Worm (Caenorhabditis elegans) whole organism, L4 larva: Measurements from ENCODE around the gene W07G1.1.

Experiments used
- D1046.2 ChIP-seq: fragments of 200-800 bp; sonication (Bioruptor generic); IDR thresholded peaks from 2 replicates; pipeline ENCODE4 v1.3.6; 2022; ENCODE audit warnings: missing genetic modification characterization, missing compliant biosample characterization
- F44E2.7 ChIP-seq: fragments of 200-800 bp; sonication (Bioruptor generic); IDR thresholded peaks from 2 replicates; pipeline ENCODE4 v2.1.2; 2022; ENCODE audit warnings: missing genetic modification characterization, missing compliant biosample characterization
- F49E8.2 ChIP-seq: sonication (generic microtip); optimal IDR thresholded peaks from 2 replicates; lab custom pipeline; 2016; ENCODE audit warnings: missing compliant biosample characterization, mild to moderate bottlenecking, missing genetic modification characterization, borderline replicate concordance
- T26A8.4 ChIP-seq: fragments of 200-800 bp; sonication (Bioruptor generic); IDR thresholded peaks from 2 replicates; pipeline ENCODE4 v1.3.6; 2022; ENCODE audit warnings: missing genetic modification characterization, missing compliant biosample characterization
- ZK337.2 ChIP-seq: fragments of 200-800 bp; sonication (Bioruptor generic); IDR thresholded peaks from 2 replicates; pipeline ENCODE4 v1.3.6; 2022; ENCODE audit warnings: missing genetic modification reagents, missing genetic modification characterization, missing compliant biosample characterization
- aha-1 ChIP-seq: fragments of 150-350 bp; peaks from one replicate; lab custom pipeline; 2014; ENCODE audit warnings: missing biosample characterization, missing genetic modification characterization
- ama-1 ChIP-seq: fragments of 150-350 bp; optimal IDR thresholded peaks from 2 replicates; lab custom pipeline; 2014; ENCODE audit warnings: inconsistent platforms, mixed read lengths
- arid-1 ChIP-seq: fragments of 200-800 bp; sonication (Bioruptor generic); conservative IDR thresholded peaks from 2 replicates; pipeline ENCODE4 v1.3.6; 2022; ENCODE audit warnings: missing genetic modification reagents, missing genetic modification characterization, missing compliant biosample characterization
- ceh-20 ChIP-seq: fragments of 200-800 bp; sonication (Bioruptor generic); IDR thresholded peaks from 2 replicates; pipeline ENCODE4 v1.3.6; 2022; ENCODE audit warnings: missing genetic modification reagents, missing genetic modification characterization, missing compliant biosample characterization
- ceh-28 ChIP-seq: fragments of 150-350 bp; optimal IDR thresholded peaks from 2 replicates; lab custom pipeline; 2014; ENCODE audit warnings: missing biosample characterization, missing genetic modification reagents, missing genetic modification characterization
- ces-1 ChIP-seq: fragments of 150-350 bp; sonication (generic microtip); optimal IDR thresholded peaks from 4 replicates; lab custom pipeline; 2014; ENCODE audit warnings: missing biosample characterization, missing genetic modification reagents, missing genetic modification characterization
- ctbp-1 ChIP-seq: fragments of 200-800 bp; sonication (Bioruptor generic); IDR thresholded peaks from 2 replicates; pipeline ENCODE4 v1.3.6; 2022; ENCODE audit warnings: missing genetic modification reagents, missing genetic modification characterization, missing compliant biosample characterization
- daf-8 ChIP-seq: fragments of 200-800 bp; sonication (Bioruptor generic); IDR thresholded peaks from 2 replicates; pipeline ENCODE4 v1.3.6; 2022; ENCODE audit warnings: missing genetic modification characterization, missing compliant biosample characterization
- duxl-1 ChIP-seq: sonication (generic microtip); optimal IDR thresholded peaks from 2 replicates; lab custom pipeline; 2016; ENCODE audit warnings: mild to moderate bottlenecking, missing genetic modification characterization, moderate library complexity, missing compliant biosample characterization; ENCODE audit not compliant: poor library complexity
- egl-43 ChIP-seq: fragments of 200-800 bp; sonication (Bioruptor generic); IDR thresholded peaks from 2 replicates; pipeline ENCODE4 v1.3.6; 2022; ENCODE audit warnings: missing genetic modification reagents, missing genetic modification characterization, missing compliant biosample characterization
- fkh-10 ChIP-seq: fragments of 150-350 bp; optimal IDR thresholded peaks from 2 replicates; lab custom pipeline; 2014; ENCODE audit warnings: missing biosample characterization, missing genetic modification reagents, missing genetic modification characterization
- hmg-1.1 ChIP-seq: fragments of 200-800 bp; sonication (Bioruptor generic); IDR thresholded peaks from 2 replicates; pipeline ENCODE4 v1.3.6; 2022; ENCODE audit warnings: missing genetic modification reagents, missing genetic modification characterization, missing compliant biosample characterization
- lin-1 ChIP-seq: fragments of 200-800 bp; sonication (Bioruptor generic); IDR thresholded peaks from 2 replicates; pipeline ENCODE4 v1.3.6; 2022; ENCODE audit warnings: missing genetic modification reagents, missing genetic modification characterization, missing compliant biosample characterization
- lin-38 ChIP-seq: fragments of 200-800 bp; sonication (Bioruptor generic); IDR thresholded peaks from 2 replicates; pipeline ENCODE4 v1.3.6; 2022; ENCODE audit warnings: missing genetic modification reagents, missing genetic modification characterization, missing compliant biosample characterization
- lir-3 ChIP-seq: sonication (generic microtip); optimal IDR thresholded peaks from 2 replicates; lab custom pipeline; 2016; ENCODE audit warnings: mild to moderate bottlenecking, missing genetic modification characterization, missing compliant biosample characterization
- lsy-2 ChIP-seq, 2 experiments: fragments of 150-350 bp in 1 of 2; sonication (generic microtip) in 1 of 2; optimal IDR thresholded peaks; 2 replicates each; lab custom pipeline; 2014 to 2017; ENCODE audit warnings: missing biosample characterization in 2 of 2, missing genetic modification characterization in 2 of 2
- mdl-1 ChIP-seq, 2 experiments: fragments of 150-350 bp in 1 of 2; sonication (generic microtip) in 1 of 2; optimal IDR thresholded peaks; 2 replicates each; lab custom pipeline; 2014 to 2017; ENCODE audit warnings: missing biosample characterization in 2 of 2, missing genetic modification characterization in 2 of 2
- nhr-10 ChIP-seq: fragments of 150-350 bp; optimal IDR thresholded peaks from 2 replicates; lab custom pipeline; 2014; ENCODE audit warnings: missing biosample characterization, missing genetic modification characterization
- nhr-102 ChIP-seq: sonication (generic microtip); optimal IDR thresholded peaks from 2 replicates; lab custom pipeline; 2016; ENCODE audit warnings: mild to moderate bottlenecking, missing genetic modification characterization, moderate library complexity, missing compliant biosample characterization
- nhr-28 ChIP-seq: fragments of 150-350 bp; optimal IDR thresholded peaks from 2 replicates; lab custom pipeline; 2014; ENCODE audit warnings: missing biosample characterization, missing genetic modification characterization
- nhr-42 ChIP-seq: fragments of 200-800 bp; sonication (Bioruptor generic); IDR thresholded peaks from 2 replicates; pipeline ENCODE4 v1.3.6; 2022; ENCODE audit warnings: missing genetic modification characterization, missing compliant biosample characterization
- nhr-48 ChIP-seq: sonication (generic microtip); optimal IDR thresholded peaks from 2 replicates; lab custom pipeline; 2016; ENCODE audit warnings: mild to moderate bottlenecking, missing genetic modification characterization, missing compliant biosample characterization
- pha-4 ChIP-seq, 2 experiments: fragments of 150-350 bp in 1 of 2; fragments of 200-800 bp in 1 of 2; sonication (Bioruptor generic) in 1 of 2; IDR thresholded peaks in 1 of 2; optimal IDR thresholded peaks in 1 of 2; 2 replicates each; pipeline versions ENCODE4 v1.3.6 to Lab custom; 2014 to 2022; ENCODE audit warnings: missing genetic modification characterization in 2 of 2, missing genetic modification reagents in 2 of 2, missing biosample characterization in 1 of 2, missing compliant biosample characterization in 1 of 2
- saeg-2 ChIP-seq: fragments of 200-800 bp; sonication (Bioruptor generic); IDR thresholded peaks from 2 replicates; pipeline ENCODE4 v1.3.6; 2022; ENCODE audit warnings: missing genetic modification reagents, missing genetic modification characterization, missing compliant biosample characterization
- set-16 ChIP-seq: fragments of 200-800 bp; sonication (Bioruptor generic); IDR thresholded peaks from 2 replicates; pipeline ENCODE4 v1.3.6; 2022; ENCODE audit warnings: missing genetic modification reagents, missing genetic modification characterization, missing compliant biosample characterization
- tra-1 ChIP-seq: fragments of 200-800 bp; sonication (Bioruptor generic); IDR thresholded peaks from 2 replicates; pipeline ENCODE4 v1.3.6; 2022; ENCODE audit warnings: missing genetic modification reagents, missing genetic modification characterization, missing compliant biosample characterization
- unc-62 ChIP-seq, 3 experiments: fragments of 150-350 bp in 1 of 3; sonication (generic microtip); optimal IDR thresholded peaks in 2 of 3; peaks in 1 of 3; 1 replicate in 1 of 3; 2 replicates in 2 of 3; lab custom pipeline; 2014 to 2017; ENCODE audit warnings: missing biosample characterization in 3 of 3, missing genetic modification characterization in 3 of 3, missing genetic modification reagents in 3 of 3, missing genotype in 1 of 3

Gene W07G1.1

DNA sequence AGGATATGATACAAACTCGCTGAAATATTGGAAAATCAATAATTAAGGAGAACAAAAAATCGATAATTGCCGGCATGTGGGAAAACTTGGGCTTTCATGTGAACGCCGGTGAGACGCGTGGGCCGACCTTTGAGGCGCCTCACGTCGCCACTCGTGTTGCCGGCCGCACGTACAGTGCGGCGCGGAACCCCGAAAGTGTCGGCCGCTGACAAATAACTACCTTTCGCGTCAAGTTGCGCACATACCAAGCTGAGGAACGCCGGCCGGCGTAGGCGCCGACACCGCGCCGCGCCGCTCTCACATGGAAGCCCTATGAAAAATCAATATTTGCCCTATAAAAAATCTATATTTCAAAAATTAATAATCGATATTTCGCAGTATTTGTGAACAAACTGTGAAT, 1.1 kb downstream of the W07G1.1 start:
- peak; percentile 82 for TF ChIP-seq set-16
- peak; percentile 47 for TF ChIP-seq ceh-28 (tag; lab: Kevin White, UChicago)
- peak; percentile 11; the same call in 1 of the 2 replicates for TF ChIP-seq nhr-42
- no peak for TF ChIP-seq lir-3
- peak; percentile 52; the same call in 1 of the 2 replicates for TF ChIP-seq D1046.2 (GFP tag; lab: Robert Waterston, UW)
- peak in 1 of 2 experiments; percentile 18 for TF ChIP-seq unc-62 (GFP tag; optimal IDR thresholded peaks at IDR 0.05 in 1 of 2; lab: Kevin White, UChicago)
- no peak for TF ChIP-seq unc-62 (tag; optimal IDR thresholded peaks at IDR 0.05; lab: Kevin White, UChicago)
- TF ChIP-seq aha-1 (tag; lab: Kevin White, UChicago): no peak

DNA sequence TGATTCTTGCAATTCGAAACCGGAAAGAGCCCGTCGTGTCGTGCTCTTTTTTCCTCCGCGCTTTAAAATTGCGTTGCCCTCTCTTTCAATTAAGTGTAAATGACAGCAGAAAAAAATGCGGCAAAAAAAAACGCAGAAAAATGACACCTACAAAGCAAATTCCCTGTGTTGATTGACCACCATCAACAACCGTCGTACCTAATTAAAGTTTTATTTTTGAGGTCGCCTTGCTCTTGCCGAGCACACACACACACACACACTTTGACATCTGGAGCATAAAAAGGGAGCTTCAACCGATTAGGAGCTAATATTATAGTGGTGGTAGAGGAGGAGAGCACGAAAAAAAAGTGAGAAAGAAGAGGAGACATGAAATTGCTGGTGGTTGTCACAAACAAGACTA, 3.5 kb downstream of the W07G1.1 start:
- TF ChIP-seq pha-4 (GFP tag; IDR thresholded peaks at IDR 0.05; lab: Robert Waterston, UW) (no peak), pha-4 (tag; optimal IDR thresholded peaks at IDR 0.05; lab: Kevin White, UChicago) (no peak), ceh-20 (GFP tag; lab: Robert Waterston, UW) (no peak), nhr-102 (tag; lab: Kevin White, UChicago) (no peak), lin-1 (GFP tag; lab: Robert Waterston, UW) (no peak), nhr-10 (no peak), aha-1 (tag; lab: Kevin White, UChicago) (peak; percentile 90), unc-62 (GFP tag; optimal IDR thresholded peaks at IDR 0.05 in 1 of 2; lab: Kevin White, UChicago) (peak in 1 of 2 experiments; percentile 23), unc-62 (tag; optimal IDR thresholded peaks at IDR 0.05; lab: Kevin White, UChicago) (no peak), T26A8.4 (GFP tag; lab: Robert Waterston, UW) (no peak), duxl-1 (tag; lab: Kevin White, UChicago) (no peak), lin-38 (GFP tag; lab: Robert Waterston, UW) (no peak), lsy-2 (tag; optimal IDR thresholded peaks at IDR 0.05; lab: Kevin White, UChicago) (no peak), mdl-1 (tag; optimal IDR thresholded peaks at IDR 0.05; lab: Kevin White, UChicago) (no peak), fkh-10 (GFP tag; lab: Kevin White, UChicago) (no peak), ces-1 (GFP tag; lab: Kevin White, UChicago) (no peak), tra-1 (GFP tag; lab: Robert Waterston, UW) (no peak)

DNA sequence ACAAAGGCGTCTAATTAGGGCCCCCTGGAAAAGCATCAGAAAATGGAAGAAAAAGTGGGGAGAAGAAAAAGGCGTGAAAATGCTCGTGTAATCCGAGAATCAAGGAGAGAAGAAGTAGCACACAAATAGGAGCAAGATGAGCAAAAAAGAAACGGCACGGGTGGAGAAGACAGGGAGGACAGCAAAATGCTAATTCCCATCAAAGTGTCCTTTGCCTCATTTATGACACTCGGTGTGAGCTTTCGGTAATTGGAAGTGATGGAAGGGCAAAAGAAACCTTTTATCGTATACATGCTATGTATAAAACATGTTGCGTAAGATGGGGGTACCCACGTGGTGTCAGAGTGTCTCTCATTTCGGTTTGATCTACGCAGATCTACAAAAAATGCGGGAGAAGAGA, 5.9 kb downstream of the W07G1.1 start:
- TF ChIP-seq egl-43 (GFP tag; lab: Robert Waterston, UW) (no peak), aha-1 (tag; lab: Kevin White, UChicago) (peak; percentile 9)

DNA sequence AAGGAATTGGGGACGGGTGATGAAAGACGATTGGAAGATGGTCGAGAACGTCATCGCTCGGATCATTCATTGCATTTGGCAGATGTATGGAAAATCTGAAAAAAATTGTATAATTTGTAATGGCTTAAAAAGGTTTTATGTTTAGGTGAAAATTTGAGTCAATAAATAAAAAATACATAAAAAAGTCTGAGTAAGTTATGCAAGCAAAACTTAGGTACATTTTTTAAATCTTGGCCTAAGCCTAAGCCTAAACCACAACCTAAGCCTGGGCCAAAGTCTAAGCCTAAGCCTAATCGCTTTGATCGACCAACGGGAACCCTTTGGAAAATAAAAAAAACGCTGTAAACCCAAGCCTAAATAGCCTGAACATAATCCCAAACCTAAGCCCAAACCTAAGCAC, 7.5 kb downstream of the W07G1.1 start, which contains the start of gene hot-3:
Gene hot-3, minus strand, starts transcription at position 101 of the 400 bp plus-strand sequence.
- TF ChIP-seq lin-38 (GFP tag; lab: Robert Waterston, UW): no peak
- TF ChIP-seq daf-8 (GFP tag; lab: Robert Waterston, UW): no peak
- TF ChIP-seq F44E2.7: no peak
- no peak for TF ChIP-seq F49E8.2 (tag; lab: Kevin White, UChicago)
- no peak for TF ChIP-seq nhr-28
- TF ChIP-seq saeg-2: no peak
- TF ChIP-seq arid-1 (GFP tag; lab: Robert Waterston, UW): no peak
- no peak for TF ChIP-seq nhr-48 (tag; lab: Kevin White, UChicago)
- no peak for TF ChIP-seq ZK337.2 (GFP tag; lab: Robert Waterston, UW)
- no peak for TF ChIP-seq ctbp-1 (GFP tag; lab: Robert Waterston, UW)
- TF ChIP-seq, all 104 proteins: peak for 0

DNA sequence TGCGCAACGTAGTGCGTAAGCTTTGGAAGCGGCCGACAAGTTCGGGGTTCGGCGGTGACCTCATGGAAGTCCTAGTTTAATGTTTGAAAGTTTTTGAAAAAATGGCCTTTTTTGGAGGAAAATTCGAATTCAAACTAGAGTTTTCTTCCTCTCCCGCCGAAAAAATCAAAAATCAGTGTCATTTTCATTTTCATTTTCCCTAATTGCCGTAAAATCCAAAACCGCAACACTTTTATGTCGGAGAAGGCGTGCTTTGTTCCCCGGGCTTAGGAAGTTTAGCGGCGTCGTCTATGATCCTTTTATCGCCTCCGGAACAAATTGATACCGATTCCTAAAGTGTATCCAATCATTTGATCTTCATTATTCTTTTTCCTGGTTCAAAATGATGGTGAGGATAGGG, 14.5 kb downstream of the W07G1.1 start, which contains the start of gene mltn-5:
Gene mltn-5, plus strand, starts transcription at position 301 of the 400 bp plus-strand sequence.
- no peak for TF ChIP-seq nhr-10
- no peak for TF ChIP-seq ama-1
- TF ChIP-seq hmg-1.1 (GFP tag; lab: Robert Waterston, UW): no peak
- TF ChIP-seq, all 104 proteins: peak for 0
